Worm (Caenorhabditis elegans) whole organism, mixed stage, embryonic: ENCODE data around the gene F20G2.5.

Experiments
- M03D4.4 ChIP-seq: sonication (generic microtip); optimal IDR thresholded peaks from 2 replicates; lab custom pipeline; 2017; ENCODE audit warnings: mild to moderate bottlenecking, missing genetic modification characterization, missing compliant biosample characterization
- bed-3 ChIP-seq: fragments of 200-800 bp; sonication (Bioruptor generic); optimal IDR thresholded peaks from 3 replicates; lab custom pipeline; 2018; ENCODE audit warnings: mild to moderate bottlenecking, missing genetic modification characterization, moderate library complexity, missing compliant biosample characterization
- blmp-1 ChIP-seq: fragments of 150-350 bp; optimal IDR thresholded peaks from 2 replicates; lab custom pipeline; 2014; ENCODE audit warnings: missing biosample characterization, missing genetic modification characterization
- ceh-39 ChIP-seq: fragments of 150-350 bp; optimal IDR thresholded peaks from 2 replicates; lab custom pipeline; 2014; ENCODE audit warnings: missing biosample characterization, missing genetic modification characterization
- ceh-43 ChIP-seq: fragments of 200-800 bp; sonication (Bioruptor generic); optimal IDR thresholded peaks from 2 replicates; lab custom pipeline; 2018; ENCODE audit warnings: mild to moderate bottlenecking, missing genetic modification characterization, moderate library complexity, missing compliant biosample characterization
- ceh-83 ChIP-seq: fragments of 200-800 bp; sonication (Bioruptor generic); optimal IDR thresholded peaks from 2 replicates; lab custom pipeline; 2018; ENCODE audit warnings: mild to moderate bottlenecking, missing genetic modification characterization, missing compliant biosample characterization
- ces-1 ChIP-seq: fragments of 150-350 bp; optimal IDR thresholded peaks from 2 replicates; lab custom pipeline; 2014; ENCODE audit warnings: missing biosample characterization, missing genetic modification reagents, missing genetic modification characterization
- cnd-1 ChIP-seq: fragments of 200-800 bp; sonication (Bioruptor generic); optimal IDR thresholded peaks from 2 replicates; lab custom pipeline; 2018; ENCODE audit warnings: mild to moderate bottlenecking, missing genetic modification characterization, missing compliant biosample characterization
- drap-1 ChIP-seq: fragments of 200-800 bp; sonication (Bioruptor generic); optimal IDR thresholded peaks from 3 replicates; lab custom pipeline; 2018; ENCODE audit warnings: mild to moderate bottlenecking, missing genetic modification characterization, missing compliant biosample characterization
- elt-1 ChIP-seq: sonication (generic microtip); optimal IDR thresholded peaks from 2 replicates; lab custom pipeline; 2017; ENCODE audit warnings: missing genetic modification characterization, mild to moderate bottlenecking, missing compliant biosample characterization, antibody characterized with exemption, moderate library complexity, borderline replicate concordance; ENCODE audit not compliant: insufficient read depth
- elt-3 ChIP-seq: fragments of 150-350 bp; optimal IDR thresholded peaks from 2 replicates; lab custom pipeline; 2014; ENCODE audit warnings: missing biosample characterization, missing genetic modification characterization
- flh-1 ChIP-seq: fragments of 200-800 bp; sonication (Bioruptor generic); optimal IDR thresholded peaks from 2 replicates; lab custom pipeline; 2018; ENCODE audit warnings: mild to moderate bottlenecking, missing genetic modification characterization, moderate library complexity, missing compliant biosample characterization
- ham-2 ChIP-seq: fragments of 200-800 bp; sonication (Bioruptor generic); optimal IDR thresholded peaks from 2 replicates; lab custom pipeline; 2018; ENCODE audit warnings: mild to moderate bottlenecking, missing genetic modification characterization, missing compliant biosample characterization
- hlh-1 ChIP-seq: fragments of 150-350 bp; optimal IDR thresholded peaks from 2 replicates; lab custom pipeline; 2014; ENCODE audit warnings: missing biosample characterization, missing genetic modification reagents, missing genetic modification characterization
- lin-13 ChIP-seq: fragments of 150-350 bp; optimal IDR thresholded peaks from 2 replicates; lab custom pipeline; 2014; ENCODE audit warnings: missing biosample characterization, missing genetic modification characterization
- lin-32 ChIP-seq: fragments of 200-800 bp; sonication (Bioruptor generic); optimal IDR thresholded peaks from 2 replicates; lab custom pipeline; 2018; ENCODE audit warnings: mild to moderate bottlenecking, missing genetic modification characterization, missing compliant biosample characterization
- lsy-2 ChIP-seq: fragments of 150-350 bp; optimal IDR thresholded peaks from 2 replicates; lab custom pipeline; 2014; ENCODE audit warnings: missing biosample characterization, missing genetic modification characterization
- mab-5 ChIP-seq: fragments of 150-350 bp; optimal IDR thresholded peaks from 2 replicates; lab custom pipeline; 2014; ENCODE audit warnings: missing biosample characterization, missing genetic modification characterization
- mep-1 ChIP-seq: fragments of 150-350 bp; optimal IDR thresholded peaks from 2 replicates; lab custom pipeline; 2017; ENCODE audit warnings: missing biosample characterization, missing genetic modification reagents, missing genetic modification characterization, inconsistent platforms
- mls-2 ChIP-seq: sonication (generic microtip); optimal IDR thresholded peaks from 2 replicates; lab custom pipeline; 2016; ENCODE audit warnings: mild to moderate bottlenecking, missing genetic modification characterization, moderate library complexity, missing compliant biosample characterization
- nhr-12 ChIP-seq: fragments of 150-350 bp; optimal IDR thresholded peaks from 2 replicates; lab custom pipeline; 2014; ENCODE audit warnings: missing biosample characterization, missing genetic modification characterization
- nhr-2 ChIP-seq: fragments of 150-350 bp; optimal IDR thresholded peaks from 2 replicates; lab custom pipeline; 2014; ENCODE audit warnings: missing biosample characterization, missing genetic modification characterization
- nhr-237 ChIP-seq: fragments of 150-350 bp; optimal IDR thresholded peaks from 2 replicates; lab custom pipeline; 2014; ENCODE audit warnings: missing biosample characterization, missing genetic modification characterization
- nhr-28 ChIP-seq: fragments of 150-350 bp; optimal IDR thresholded peaks from 2 replicates; lab custom pipeline; 2014; ENCODE audit warnings: missing biosample characterization, missing genetic modification characterization
- nhr-76 ChIP-seq: sonication (generic microtip); optimal IDR thresholded peaks from 2 replicates; lab custom pipeline; 2017; ENCODE audit warnings: missing biosample characterization, missing genetic modification characterization
- pha-4 ChIP-seq: fragments of 150-350 bp; optimal IDR thresholded peaks from 2 replicates; lab custom pipeline; 2018; ENCODE audit warnings: missing biosample characterization, missing genetic modification reagents, missing genetic modification characterization
- sem-2 ChIP-seq: fragments of 200-800 bp; sonication (Bioruptor generic); optimal IDR thresholded peaks from 2 replicates; lab custom pipeline; 2018; ENCODE audit warnings: mild to moderate bottlenecking, missing genetic modification characterization, missing compliant biosample characterization
- snpc-4 ChIP-seq: fragments of 150-350 bp; optimal IDR thresholded peaks from 2 replicates; lab custom pipeline; 2014; ENCODE audit warnings: missing biosample characterization, missing genetic modification characterization
- sptf-1 ChIP-seq: sonication (generic microtip); optimal IDR thresholded peaks from 2 replicates; lab custom pipeline; 2017; ENCODE audit warnings: mild to moderate bottlenecking, missing genetic modification characterization, moderate library complexity, missing compliant biosample characterization
- tbx-8 ChIP-seq: fragments of 200-800 bp; sonication (Bioruptor generic); optimal IDR thresholded peaks from 2 replicates; lab custom pipeline; 2018; ENCODE audit warnings: mild to moderate bottlenecking, missing genetic modification characterization, moderate library complexity, missing compliant biosample characterization
- unc-120 ChIP-seq: sonication (generic microtip); optimal IDR thresholded peaks from 2 replicates; lab custom pipeline; 2017; ENCODE audit warnings: missing genetic modification characterization, missing compliant biosample characterization; ENCODE audit not compliant: poor library complexity, severe bottlenecking
- unc-39 ChIP-seq: fragments of 150-350 bp; optimal IDR thresholded peaks from 2 replicates; lab custom pipeline; 2014; ENCODE audit warnings: missing biosample characterization, missing genetic modification characterization
- unc-62 ChIP-seq: fragments of 150-350 bp; optimal IDR thresholded peaks from 2 replicates; lab custom pipeline; 2014; ENCODE audit warnings: missing biosample characterization, missing genetic modification reagents, missing genetic modification characterization
- zip-8 ChIP-seq: fragments of 150-350 bp; optimal IDR thresholded peaks from 2 replicates; lab custom pipeline; 2014; ENCODE audit warnings: missing biosample characterization, missing genetic modification characterization
- ztf-11 ChIP-seq: fragments of 150-350 bp; optimal IDR thresholded peaks from 2 replicates; lab custom pipeline; 2014; ENCODE audit warnings: missing biosample characterization, missing genetic modification characterization

The F20G2.5 gene

ce11 chrV:13782190-13782589 is 10.9 kb downstream of the F20G2.5 start, which contains the start of gene decr-1.1:
Gene decr-1.1 (plus strand): TSS chrV:13782399.
- TF ChIP-seq ztf-11, result no peak
- peak; percentile 19 for TF ChIP-seq nhr-12

DNA sequence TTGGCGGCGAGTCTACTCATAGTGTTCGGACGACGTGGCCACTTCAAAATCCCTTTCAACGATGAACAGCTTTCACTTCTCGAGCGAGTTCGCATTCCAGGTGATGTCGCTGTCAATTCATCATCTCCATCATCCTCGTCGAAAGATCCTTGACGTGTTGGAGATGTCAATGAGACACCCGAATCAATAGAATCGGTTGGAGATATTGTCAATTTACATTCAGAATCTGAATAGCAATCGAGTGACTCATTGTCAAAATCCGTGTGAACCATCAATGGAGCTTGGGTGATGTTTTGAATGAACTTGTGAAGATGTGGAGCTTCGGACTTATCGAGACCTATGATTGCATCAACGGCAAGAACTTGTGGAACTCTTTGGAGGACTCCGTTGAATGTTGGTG is 14.5 kb downstream of the F20G2.5 start:
- TF ChIP-seq elt-3 (no peak), ceh-83 (GFP tag; lab: Kevin White, UChicago) (no peak), nhr-12 (no peak), mab-5 (tag; lab: Kevin White, UChicago) (no peak), ces-1 (GFP tag; lab: Kevin White, UChicago) (no peak), lin-13 (tag; lab: Kevin White, UChicago) (no peak), mep-1 (tag; lab: Kevin White, UChicago) (no peak), blmp-1 (tag; lab: Kevin White, UChicago) (no peak), flh-1 (GFP tag; lab: Kevin White, UChicago) (no peak), mls-2 (tag; lab: Kevin White, UChicago) (no peak), lin-32 (GFP tag; lab: Kevin White, UChicago) (no peak), zip-8 (no peak), ztf-11 (no peak), tbx-8 (no peak)

- TF ChIP-seq nhr-237 (peak; percentile 30), unc-62 (GFP tag; lab: Kevin White, UChicago) (peak; percentile 43), sem-2 (GFP tag; lab: Kevin White, UChicago) (no peak), tbx-8 (no peak), pha-4 (tag; lab: Kevin White, UChicago) (no peak), unc-120 (tag; lab: Kevin White, UChicago) (peak; percentile 8), lsy-2 (tag; lab: Kevin White, UChicago) (peak; percentile 42), nhr-2 (tag; lab: Kevin White, UChicago) (peak; percentile 98), mep-1 (tag; lab: Kevin White, UChicago) (peak; percentile 7)
Observed at ce11 chrV:13787225-13787898, 16.1 kb downstream of the F20G2.5 start, which contains the start of the genes F53C11.4 and F53C11.5. Gene F53C11.4 (minus strand): TSS chrV:13787352. Gene F53C11.5 (plus strand): TSS chrV:13787549.

- TF ChIP-seq nhr-76, result no peak
- TF ChIP-seq ceh-43 (GFP tag; lab: Kevin White, UChicago), result no peak
- no peak for TF ChIP-seq sem-2 (GFP tag; lab: Kevin White, UChicago)
- TF ChIP-seq pha-4 (tag; lab: Kevin White, UChicago), result no peak
- TF ChIP-seq ztf-11, result no peak
- no peak for TF ChIP-seq ces-1 (GFP tag; lab: Kevin White, UChicago)
- TF ChIP-seq lin-13 (tag; lab: Kevin White, UChicago), result no peak
Observed at ce11 chrV:13787948-13788681, 16.8 kb downstream of the F20G2.5 start.

ce11 chrV:13789362-13789761 is 18.1 kb downstream of the F20G2.5 start:
- no peak for TF ChIP-seq unc-39 (tag; lab: Kevin White, UChicago)
- TF ChIP-seq nhr-76, result no peak
- TF ChIP-seq cnd-1 (tag; lab: Kevin White, UChicago), result peak; percentile 9
- TF ChIP-seq unc-62 (GFP tag; lab: Kevin White, UChicago), result peak; percentile 94
- peak; percentile 36 for TF ChIP-seq ceh-39
- no peak for TF ChIP-seq mab-5 (tag; lab: Kevin White, UChicago)
- no peak for TF ChIP-seq elt-3
- TF ChIP-seq pha-4 (tag; lab: Kevin White, UChicago), result peak; percentile 97
- TF ChIP-seq nhr-12, result no peak
- no peak for TF ChIP-seq ztf-11
- TF ChIP-seq ceh-43 (GFP tag; lab: Kevin White, UChicago), result peak; percentile 24
- TF ChIP-seq tbx-8, result no peak
- TF ChIP-seq sptf-1 (tag; lab: Kevin White, UChicago), result peak; percentile 38
- TF ChIP-seq bed-3, result no peak
- no peak for TF ChIP-seq ceh-83 (GFP tag; lab: Kevin White, UChicago)
- peak; percentile 78 for TF ChIP-seq lin-13 (tag; lab: Kevin White, UChicago)
- TF ChIP-seq lsy-2 (tag; lab: Kevin White, UChicago), result peak; percentile 75
- TF ChIP-seq drap-1 (GFP tag; lab: Kevin White, UChicago), result peak; percentile 43
- peak; percentile 81 for TF ChIP-seq mep-1 (tag; lab: Kevin White, UChicago)
- peak; percentile 85 for TF ChIP-seq mls-2 (tag; lab: Kevin White, UChicago)
- TF ChIP-seq sem-2 (GFP tag; lab: Kevin White, UChicago), result no peak
- TF ChIP-seq M03D4.4, result no peak
- no peak for TF ChIP-seq blmp-1 (tag; lab: Kevin White, UChicago)
- peak; percentile 59 for TF ChIP-seq ces-1 (GFP tag; lab: Kevin White, UChicago)
- no peak for TF ChIP-seq nhr-28
- peak; percentile 93 for TF ChIP-seq nhr-2 (tag; lab: Kevin White, UChicago)
- no peak for TF ChIP-seq elt-1 (tag; lab: Kevin White, UChicago)
- no peak for TF ChIP-seq ham-2 (GFP tag; lab: Kevin White, UChicago)
- TF ChIP-seq zip-8, result no peak
- TF ChIP-seq lin-32 (GFP tag; lab: Kevin White, UChicago), result no peak
- TF ChIP-seq unc-120 (tag; lab: Kevin White, UChicago), result peak; percentile 91
- TF ChIP-seq flh-1 (GFP tag; lab: Kevin White, UChicago), result no peak
- TF ChIP-seq hlh-1 (tag; lab: Kevin White, UChicago), result peak; percentile 47
- peak; percentile 82 for TF ChIP-seq nhr-237
- TF ChIP-seq snpc-4 (tag; lab: Kevin White, UChicago), result no peak
